Worm (Caenorhabditis elegans): Measurements from ENCODE around the gene plc-4.

DNA sequence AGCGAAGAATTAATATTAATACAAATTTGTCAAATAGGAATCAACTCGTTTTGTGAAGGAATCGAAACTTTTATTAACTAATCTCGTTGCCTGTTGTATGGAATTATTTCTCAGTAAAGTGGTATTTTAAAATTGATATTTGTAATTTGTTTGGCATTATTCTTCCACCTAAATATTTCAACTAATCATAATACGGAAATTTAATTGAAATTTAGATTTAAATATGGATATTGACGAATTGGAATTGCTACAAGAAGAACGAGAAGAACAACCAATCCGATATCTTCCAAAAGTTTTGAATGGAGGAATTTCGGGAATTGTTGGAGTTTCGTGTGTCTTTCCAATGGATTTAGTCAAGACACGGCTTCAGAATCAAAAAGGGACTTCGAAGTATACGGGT is 37.6 kb downstream of the plc-4 start, which contains the start of gene slc-25A18.2:
- TF ChIP-seq aly-1 (tag; optimal IDR thresholded peaks at IDR 0.05) (no peak), hmg-4 (GFP tag; optimal IDR thresholded peaks at IDR 0.05) (no peak), ama-1 (optimal IDR thresholded peaks at IDR 0.05) (no peak), hnd-1 (tag; optimal IDR thresholded peaks at IDR 0.05) (no peak), tbx-37 (GFP tag; conservative IDR thresholded peaks at IDR 0.05) (no peak), tbx-11 (GFP tag; IDR thresholded peaks at IDR 0.05) (no peak)

All from whole organism, early embryonic.